Fruit fly (Drosophila melanogaster) whole organism, prepupa: ENCODE results near the gene CG18265.

Experiments used
- Blimp-1 ChIP-seq: fragments of 200-800 bp; sonication (Bioruptor generic); optimal IDR thresholded peaks from 3 replicates; lab custom pipeline; 2017; ENCODE audit warnings: missing biosample characterization, missing genetic modification characterization, mild to moderate bottlenecking, moderate library complexity, missing genetic modification reagents
- CG10669 ChIP-seq: fragments of 200-800 bp; sonication (Bioruptor generic); optimal IDR thresholded peaks from 3 replicates; lab custom pipeline; 2018; ENCODE audit warnings: missing biosample characterization, mild to moderate bottlenecking, missing genetic modification characterization, moderate library complexity
- CG11294 ChIP-seq: fragments of 200-800 bp; sonication (Bioruptor generic); IDR thresholded peaks from 2 replicates; pipeline ENCODE4 v1.3.6; 2022; ENCODE audit warnings: missing biosample characterization, missing genetic modification characterization
- CG11902 ChIP-seq: fragments of 200-800 bp; sonication (Bioruptor generic); optimal IDR thresholded peaks from 3 replicates; lab custom pipeline; 2016; ENCODE audit warnings: missing biosample characterization, missing genetic modification characterization
- CG1621 ChIP-seq: fragments of 200-800 bp; sonication (Bioruptor generic); optimal IDR thresholded peaks from 3 replicates; lab custom pipeline; 2018; ENCODE audit warnings: missing biosample characterization, mild to moderate bottlenecking, missing genetic modification characterization
- CG16779 ChIP-seq: fragments of 200-800 bp; sonication (Bioruptor generic); optimal IDR thresholded peaks from 3 replicates; lab custom pipeline; 2017; ENCODE audit warnings: missing biosample characterization, mild to moderate bottlenecking, missing genetic modification characterization
- CG31627 ChIP-seq: fragments of 200-800 bp; sonication (Bioruptor generic); optimal IDR thresholded peaks from 3 replicates; lab custom pipeline; 2016; ENCODE audit warnings: missing biosample characterization, missing genetic modification characterization
- CG34406 ChIP-seq: fragments of 200-800 bp; sonication (Bioruptor generic); optimal IDR thresholded peaks from 3 replicates; lab custom pipeline; 2016; ENCODE audit warnings: missing biosample characterization, missing genetic modification characterization
- CG3919 ChIP-seq: fragments of 200-800 bp; sonication (Bioruptor generic); optimal IDR thresholded peaks from 3 replicates; lab custom pipeline; 2016; ENCODE audit warnings: missing biosample characterization, missing genetic modification characterization
- CG4318 ChIP-seq: fragments of 200-800 bp; sonication (Bioruptor generic); optimal IDR thresholded peaks from 3 replicates; lab custom pipeline; 2017; ENCODE audit warnings: missing biosample characterization, mild to moderate bottlenecking, missing genetic modification characterization
- CG6792 ChIP-seq: fragments of 200-800 bp; sonication (Bioruptor generic); optimal IDR thresholded peaks from 3 replicates; lab custom pipeline; 2016; ENCODE audit warnings: missing biosample characterization, missing genetic modification characterization
- CG6808 ChIP-seq: fragments of 200-800 bp; sonication (Bioruptor generic); optimal IDR thresholded peaks from 3 replicates; lab custom pipeline; 2017; ENCODE audit warnings: missing biosample characterization, missing genetic modification characterization, mild to moderate bottlenecking, moderate library complexity, missing genetic modification reagents
- CG6854 ChIP-seq: fragments of 200-800 bp; sonication (Bioruptor generic); optimal IDR thresholded peaks from 2 replicates; lab custom pipeline; 2017; ENCODE audit warnings: missing biosample characterization, mild to moderate bottlenecking, missing genetic modification characterization
- CG7368 ChIP-seq: fragments of 200-800 bp; sonication (Bioruptor generic); optimal IDR thresholded peaks from 3 replicates; lab custom pipeline; 2016; ENCODE audit warnings: missing biosample characterization, missing genetic modification characterization
- CG8632 ChIP-seq: fragments of 200-800 bp; sonication (Bioruptor generic); optimal IDR thresholded peaks from 3 replicates; lab custom pipeline; 2016; ENCODE audit warnings: missing biosample characterization, missing genetic modification characterization
- Eip75B ChIP-seq: fragments of 200-800 bp; sonication (Bioruptor generic); optimal IDR thresholded peaks from 3 replicates; lab custom pipeline; 2016; ENCODE audit warnings: missing biosample characterization, missing genetic modification characterization
- Eip78C ChIP-seq: fragments of 200-800 bp; sonication (Bioruptor generic); peaks from one replicate; lab custom pipeline; 2016; ENCODE audit warnings: missing biosample characterization, missing genetic modification characterization
- Eip93F ChIP-seq: fragments of 200-800 bp; sonication (Bioruptor generic); optimal IDR thresholded peaks from 2 replicates; lab custom pipeline; 2016; ENCODE audit warnings: missing biosample characterization, mild to moderate bottlenecking, missing genetic modification characterization
- Ets21C ChIP-seq: fragments of 200-800 bp; sonication (Bioruptor generic); optimal IDR thresholded peaks from 3 replicates; lab custom pipeline; 2016; ENCODE audit warnings: missing biosample characterization, missing genetic modification characterization
- Ets96B ChIP-seq: fragments of 200-800 bp; optimal IDR thresholded peaks from 2 replicates; lab custom pipeline; 2019; ENCODE audit warnings: missing biosample characterization, mild to moderate bottlenecking, missing genetic modification characterization, moderate library complexity
- Hr39 ChIP-seq: fragments of 200-800 bp; sonication (Bioruptor generic); optimal IDR thresholded peaks from 2 replicates; lab custom pipeline; 2016; ENCODE audit warnings: missing biosample characterization, missing genetic modification characterization
- Hr4 ChIP-seq: fragments of 200-800 bp; sonication (Bioruptor generic); optimal IDR thresholded peaks from 3 replicates; lab custom pipeline; 2016; ENCODE audit warnings: missing biosample characterization, missing genetic modification characterization
- Lpt ChIP-seq: fragments of 200-800 bp; sonication (Bioruptor generic); optimal IDR thresholded peaks from 3 replicates; lab custom pipeline; 2016; ENCODE audit warnings: missing biosample characterization, missing genetic modification characterization
- OdsH ChIP-seq: fragments of 200-800 bp; sonication (Bioruptor generic); optimal IDR thresholded peaks from 3 replicates; lab custom pipeline; 2016; ENCODE audit warnings: missing biosample characterization, missing genetic modification characterization
- Smox ChIP-seq: fragments of 200-800 bp; sonication (Bioruptor generic); optimal IDR thresholded peaks from 3 replicates; lab custom pipeline; 2016; ENCODE audit warnings: missing biosample characterization, missing genetic modification characterization
- Sox102F ChIP-seq: fragments of 200-800 bp; sonication (Bioruptor generic); optimal IDR thresholded peaks from 2 replicates; lab custom pipeline; 2016; ENCODE audit warnings: missing biosample characterization, mild to moderate bottlenecking, missing genetic modification characterization
- Sox14 ChIP-seq: fragments of 200-800 bp; sonication (Bioruptor generic); optimal IDR thresholded peaks from 3 replicates; lab custom pipeline; 2016; ENCODE audit warnings: missing biosample characterization, missing genetic modification characterization
- achi ChIP-seq: fragments of 200-800 bp; sonication (Bioruptor generic); optimal IDR thresholded peaks from 3 replicates; lab custom pipeline; 2016; ENCODE audit warnings: missing biosample characterization, missing genetic modification characterization
- acj6 ChIP-seq: fragments of 200-800 bp; sonication (Bioruptor generic); optimal IDR thresholded peaks from 3 replicates; lab custom pipeline; 2016; ENCODE audit warnings: missing biosample characterization, missing genetic modification characterization
- dac ChIP-seq: fragments of 200-800 bp; sonication (Bioruptor generic); optimal IDR thresholded peaks from 2 replicates; lab custom pipeline; 2017; ENCODE audit warnings: missing biosample characterization, mild to moderate bottlenecking, missing genetic modification characterization
- dsx ChIP-seq: fragments of 200-800 bp; optimal IDR thresholded peaks from 3 replicates; lab custom pipeline; 2019; ENCODE audit warnings: missing biosample characterization, mild to moderate bottlenecking, missing genetic modification characterization, moderate library complexity; ENCODE audit not compliant: poor library complexity, severe bottlenecking
- fd59A ChIP-seq: fragments of 200-800 bp; sonication (Bioruptor generic); optimal IDR thresholded peaks from 2 replicates; lab custom pipeline; 2017; ENCODE audit warnings: missing biosample characterization, mild to moderate bottlenecking, missing genetic modification characterization, missing genetic modification reagents
- lz ChIP-seq: fragments of 200-800 bp; sonication (Bioruptor generic); optimal IDR thresholded peaks from 3 replicates; lab custom pipeline; 2016; ENCODE audit warnings: missing biosample characterization, missing genetic modification characterization
- salr ChIP-seq, 2 experiments: fragments of 200-800 bp; sonication (Bioruptor generic); optimal IDR thresholded peaks; 3 replicates each; lab custom pipeline; 2016 to 2018; ENCODE audit warnings: missing biosample characterization in 2 of 2, missing genetic modification characterization in 2 of 2, mild to moderate bottlenecking in 1 of 2
- spab ChIP-seq: fragments of 200-800 bp; sonication (Bioruptor generic); optimal IDR thresholded peaks from 2 replicates; lab custom pipeline; 2017; ENCODE audit warnings: missing biosample characterization, mild to moderate bottlenecking, missing genetic modification characterization, missing genetic modification reagents
- ss ChIP-seq, 2 experiments: fragments of 200-800 bp; sonication (Bioruptor generic); optimal IDR thresholded peaks; 2 replicates in 1 of 2; 3 replicates in 1 of 2; lab custom pipeline; 2017 to 2018; ENCODE audit warnings: mild to moderate bottlenecking in 2 of 2, missing biosample characterization in 2 of 2, missing genetic modification characterization in 2 of 2, moderate library complexity in 1 of 2
- svp ChIP-seq: fragments of 200-800 bp; sonication (Bioruptor generic); peaks from one replicate; lab custom pipeline; 2016; ENCODE audit warnings: missing biosample characterization, missing genetic modification characterization
- vri ChIP-seq: fragments of 200-800 bp; sonication (Bioruptor generic); optimal IDR thresholded peaks from 3 replicates; lab custom pipeline; 2016; ENCODE audit warnings: missing biosample characterization, mild to moderate bottlenecking, missing genetic modification characterization

CG18265 gene

DNA sequence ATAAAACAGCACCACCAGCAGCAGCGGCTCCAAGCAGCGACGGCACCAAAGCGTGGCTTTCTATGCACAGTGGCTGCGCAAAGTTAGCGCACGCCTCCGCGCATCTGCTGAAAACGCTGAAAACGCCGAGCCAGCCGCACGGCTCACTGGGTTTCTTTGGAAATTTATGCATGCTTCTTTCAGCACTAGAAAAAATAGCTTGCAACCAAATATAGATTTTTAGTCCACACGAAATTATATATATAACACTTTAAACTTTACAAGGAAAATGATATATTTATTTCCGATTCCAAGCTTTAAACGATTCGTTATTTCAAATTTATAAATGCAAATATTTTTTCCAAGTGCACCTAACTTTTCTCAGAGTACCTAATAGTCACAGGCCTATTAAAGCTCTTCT, 34.6 kb upstream of the CG18265 start (continued):
- no peak for TF ChIP-seq CG6854 (GFP tag; lab: Kevin White, UChicago)
- no peak for TF ChIP-seq spab (GFP tag; lab: Kevin White, UChicago)
- TF ChIP-seq dsx (GFP tag; lab: Kevin White, UChicago): no peak
- no peak for TF ChIP-seq CG6808 (GFP tag; lab: Kevin White, UChicago)
- TF ChIP-seq salr (GFP tag; optimal IDR thresholded peaks at IDR 0.05; lab: Kevin White, UChicago): peak in 1 of 2 experiments; percentile 47
- no peak for TF ChIP-seq CG16779

DNA sequence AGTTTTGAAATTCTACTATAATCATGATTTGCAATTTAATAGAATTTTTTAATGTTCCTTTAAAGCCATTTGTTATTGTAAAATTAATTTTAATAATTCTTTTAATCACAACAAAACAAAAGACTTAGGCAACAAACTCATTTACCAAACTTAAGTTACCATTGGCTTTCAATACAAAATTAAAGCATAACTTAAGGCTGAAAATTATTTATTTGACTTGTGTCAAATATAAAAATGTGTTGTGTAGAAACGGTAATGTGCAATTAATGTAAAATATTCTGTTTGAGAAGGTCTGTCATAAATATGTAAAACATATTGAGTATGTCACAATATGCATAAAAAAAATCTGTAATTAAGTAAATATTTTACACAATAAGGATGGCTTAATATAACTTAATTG, 32.1 kb upstream of the CG18265 start:
- TF ChIP-seq CG6854 (GFP tag; lab: Kevin White, UChicago) (no peak), Smox (GFP tag; lab: Kevin White, UChicago) (no peak), ss (GFP tag; optimal IDR thresholded peaks at IDR 0.05; lab: Kevin White, UChicago) (no peak), CG6792 (GFP tag; lab: Kevin White, UChicago) (no peak), dac (GFP tag; lab: Kevin White, UChicago) (no peak), acj6 (GFP tag; lab: Kevin White, UChicago) (no peak), CG8632 (GFP tag; lab: Kevin White, UChicago) (no peak), Hr39 (GFP tag; lab: Kevin White, UChicago) (no peak)
- TF ChIP-seq, all 60 proteins: peak for 0

DNA sequence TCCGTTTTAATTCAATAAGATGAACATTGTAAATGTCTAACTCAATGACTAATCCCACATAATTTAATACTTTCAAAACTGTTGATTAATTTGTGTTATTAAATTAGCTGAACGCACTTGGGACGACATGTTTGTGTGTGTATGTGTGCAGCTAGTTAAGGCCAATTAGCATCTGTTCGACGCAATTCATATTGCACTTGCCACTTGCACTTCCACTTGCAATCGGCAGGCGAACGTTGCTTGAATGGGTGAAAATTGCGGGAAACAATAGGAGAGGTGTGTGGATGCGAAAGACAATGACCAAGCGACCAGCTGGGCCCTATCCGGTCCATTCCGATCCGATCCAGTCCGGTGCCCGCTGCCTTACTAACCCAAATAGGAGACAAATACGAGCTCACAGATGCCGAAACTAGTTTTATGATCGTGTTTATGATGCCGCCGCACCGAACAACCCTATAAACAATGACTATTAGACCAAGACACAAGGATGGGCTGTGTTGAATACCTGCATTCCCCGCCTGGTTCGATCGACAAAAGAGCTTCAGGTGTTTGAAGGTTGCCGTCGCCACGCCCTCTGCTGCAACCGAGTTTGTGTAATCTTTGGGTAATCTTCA, 31.6 kb upstream of the CG18265 start:
- no peak for TF ChIP-seq CG6854 (GFP tag; lab: Kevin White, UChicago)
- no peak for TF ChIP-seq CG1621 (tag; lab: Kevin White, UChicago)
- TF ChIP-seq Hr4 (GFP tag; lab: Kevin White, UChicago): no peak

DNA sequence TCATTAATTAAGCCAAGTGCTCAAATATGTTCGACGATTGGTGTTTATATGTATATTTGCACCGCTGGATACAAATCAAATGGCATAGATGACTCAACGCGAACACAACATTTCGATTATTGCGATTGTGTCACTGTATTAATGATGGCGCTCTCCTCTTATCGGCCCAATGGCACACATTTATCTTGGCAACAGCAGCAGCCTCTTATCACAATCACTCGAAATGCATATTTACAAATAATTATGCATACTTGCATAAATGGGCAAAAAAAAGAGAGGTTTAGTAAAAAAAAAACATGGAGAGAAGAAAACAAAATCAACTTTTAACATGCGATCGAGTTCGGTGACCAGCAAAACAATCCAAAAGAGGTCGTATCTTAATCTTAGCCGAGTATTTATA, 27.9 kb upstream of the CG18265 start:
- TF ChIP-seq Sox102F (GFP tag; lab: Kevin White, UChicago): no peak
- peak; percentile 44 for TF ChIP-seq vri (GFP tag; lab: Kevin White, UChicago)
- TF ChIP-seq Lpt: no peak
- no peak for TF ChIP-seq fd59A (GFP tag; lab: Kevin White, UChicago)
- peak; percentile 24 for TF ChIP-seq svp (GFP tag; lab: Kevin White, UChicago)
- no peak for TF ChIP-seq ss (GFP tag; optimal IDR thresholded peaks at IDR 0.05; lab: Kevin White, UChicago)
- no peak for TF ChIP-seq Hr4 (GFP tag; lab: Kevin White, UChicago)
- TF ChIP-seq Eip78C (GFP tag; lab: Kevin White, UChicago): no peak
- no peak for TF ChIP-seq CG34406

DNA sequence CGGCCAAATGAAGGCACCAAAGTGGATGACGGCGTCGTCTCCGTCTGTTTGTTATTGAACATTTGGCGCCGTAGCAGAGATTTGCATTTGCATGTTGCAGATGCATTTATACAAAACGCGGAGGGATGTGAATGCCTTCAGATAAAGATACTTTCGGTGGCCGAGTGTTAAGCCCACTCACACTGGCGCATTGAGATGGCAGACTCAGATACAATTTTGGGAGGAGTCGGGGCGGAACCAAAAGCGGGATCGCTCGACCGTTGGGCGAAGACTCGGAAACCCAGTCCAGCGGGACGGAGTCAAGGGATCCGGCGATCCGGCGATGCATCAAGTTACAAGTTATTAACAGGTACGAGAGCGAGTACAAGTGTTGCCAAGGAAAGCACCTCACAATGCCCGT, 27.1 kb upstream of the CG18265 start:
- TF ChIP-seq Ets96B (no peak), lz (no peak), CG4318 (GFP tag; lab: Kevin White, UChicago) (no peak), vri (GFP tag; lab: Kevin White, UChicago) (no peak), CG3919 (GFP tag; lab: Kevin White, UChicago) (no peak), Eip75B (GFP tag; lab: Kevin White, UChicago) (no peak), CG1621 (tag; lab: Kevin White, UChicago) (peak; percentile 0), CG11902 (no peak)
- TF ChIP-seq, all 60 proteins: peak for 1

DNA sequence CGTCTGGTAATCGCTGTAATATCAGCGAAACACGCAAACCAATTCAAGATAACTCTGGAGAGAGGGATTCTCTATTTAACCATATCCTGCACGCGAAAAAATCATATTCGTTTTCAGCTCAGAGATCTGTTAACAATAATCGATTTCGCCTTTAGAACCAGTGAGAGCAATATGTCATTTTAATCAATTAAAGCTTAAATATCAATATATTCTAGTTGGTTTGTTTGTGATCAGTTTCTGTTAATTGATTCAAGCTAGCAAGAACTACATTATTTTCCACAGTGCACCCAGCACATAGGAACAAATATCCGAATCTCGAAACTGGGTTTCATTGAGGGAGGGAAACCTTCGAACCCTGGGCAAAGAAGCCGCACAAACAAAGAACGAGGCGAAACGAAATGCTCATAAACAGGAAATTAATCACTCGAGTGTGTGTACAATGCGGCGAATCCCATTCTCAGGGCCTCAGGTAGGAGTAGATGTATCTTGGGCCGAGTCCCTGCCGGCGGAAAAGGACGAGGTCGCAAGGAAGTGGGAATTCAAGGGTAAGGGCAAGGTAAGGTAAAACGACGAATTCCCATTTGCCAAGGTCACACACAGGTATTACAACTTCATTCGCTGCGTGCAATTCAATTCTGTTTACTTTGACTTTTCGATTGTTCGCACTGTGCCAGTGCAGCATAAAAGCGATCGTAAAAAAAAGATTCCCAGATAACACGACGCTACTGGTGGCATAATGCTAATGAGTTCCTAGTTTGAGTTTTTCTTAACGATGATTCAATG, 23.0 kb upstream of the CG18265 start:
- TF ChIP-seq Hr4 (GFP tag; lab: Kevin White, UChicago): peak; percentile 12
- TF ChIP-seq CG11294 (GFP tag; lab: Robert Waterston, UW): no peak
- TF ChIP-seq Blimp-1 (GFP tag; lab: Kevin White, UChicago): no peak
- TF ChIP-seq Ets21C (GFP tag; lab: Kevin White, UChicago): peak; percentile 14
- TF ChIP-seq CG31627: no peak
- TF ChIP-seq CG34406: peak; percentile 70
- TF ChIP-seq Sox14 (GFP tag; lab: Kevin White, UChicago): peak; percentile 59
- TF ChIP-seq CG10669 (GFP tag; lab: Kevin White, UChicago): peak; percentile 91
- TF ChIP-seq OdsH (GFP tag; lab: Kevin White, UChicago): peak; percentile 76
- TF ChIP-seq achi (GFP tag; lab: Kevin White, UChicago): peak; percentile 64
- TF ChIP-seq Lpt: no peak
- peak; percentile 20 for TF ChIP-seq Sox102F (GFP tag; lab: Kevin White, UChicago)
- peak; percentile 70 for TF ChIP-seq CG7368 (GFP tag; lab: Kevin White, UChicago)
- no peak for TF ChIP-seq Eip93F (GFP tag; lab: Kevin White, UChicago)
- peak; percentile 78 for TF ChIP-seq CG3919 (GFP tag; lab: Kevin White, UChicago)
- peak; percentile 74 for TF ChIP-seq svp (GFP tag; lab: Kevin White, UChicago)
- no peak for TF ChIP-seq CG4318 (GFP tag; lab: Kevin White, UChicago)
